Worm (Caenorhabditis elegans): Measurements from ENCODE around the gene F55G11.4.

- TF ChIP-seq dao-5 (tag; optimal IDR thresholded peaks at IDR 0.05) (no peak), him-1 (tag; optimal IDR thresholded peaks at IDR 0.05) (no peak)
Observed at ce11 chrIV:12972780-12973179, 644 bp upstream of the F55G11.4 start.

All from whole organism, L4/young adult.